Worm (Caenorhabditis elegans) whole organism, L3 larva: ENCODE measurements around the gene cogc-4.

ENCODE experiments used
- egl-5 ChIP-seq: fragments of 150-350 bp; optimal IDR thresholded peaks from 2 replicates; lab custom pipeline; 2017; ENCODE audit warnings: missing biosample characterization, missing genetic modification reagents, missing genetic modification characterization, inconsistent platforms
- nhr-237 ChIP-seq: fragments of 150-350 bp; optimal IDR thresholded peaks from 2 replicates; lab custom pipeline; 2014; ENCODE audit warnings: missing biosample characterization, missing genetic modification characterization
- pqm-1 ChIP-seq: fragments of 150-350 bp; optimal IDR thresholded peaks from 2 replicates; lab custom pipeline; 2017; ENCODE audit warnings: missing biosample characterization, missing genetic modification characterization, inconsistent platforms

ce11 chrII:1365985-1366384 is 37.3 kb upstream of the cogc-4 start:
- TF ChIP-seq egl-5 (tag; lab: Kevin White, UChicago) (no peak), pqm-1 (tag; lab: Kevin White, UChicago) (no peak), nhr-237 (tag; lab: Kevin White, UChicago) (no peak)
